Worm (Caenorhabditis elegans): ENCODE measurements around the gene ceh-38.

DNA sequence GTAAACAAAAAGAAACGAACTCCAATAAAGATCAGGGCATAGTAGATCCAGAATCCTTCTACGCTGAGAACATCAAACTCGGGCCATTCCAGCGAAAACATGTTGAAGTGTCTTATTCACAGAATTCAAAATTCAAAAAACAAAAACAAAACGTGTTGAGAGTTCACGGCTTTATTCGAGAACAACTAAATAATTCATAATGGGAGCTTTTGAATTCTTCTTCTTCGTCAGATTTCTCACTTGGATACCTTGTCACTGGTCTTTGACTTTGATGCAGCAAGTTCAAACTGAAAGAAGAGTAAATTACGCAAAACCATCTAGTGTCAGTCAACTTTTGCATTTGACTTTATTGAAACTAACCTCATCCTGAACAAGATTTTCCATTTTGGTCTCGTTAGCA lies 33.6 kb upstream of the ceh-38 start, which contains the start of gene B0252.11:
- no peak for TF ChIP-seq nfya-1 (tag; optimal IDR thresholded peaks at IDR 0.05; ENCODE audit: insufficient read depth)
- no peak for TF ChIP-seq snpc-4 (tag; optimal IDR thresholded peaks at IDR 0.05)
- TF ChIP-seq nhr-11 (tag; optimal IDR thresholded peaks at IDR 0.05), result no peak
- no peak for TF ChIP-seq eor-1 (tag; optimal IDR thresholded peaks at IDR 0.05)
- no peak for TF ChIP-seq mdl-1 (tag; optimal IDR thresholded peaks at IDR 0.05)

Measured in whole organism, L3 larva.